Fruit fly (Drosophila melanogaster) whole organism, embryonic: Measurements from ENCODE around the gene Atpalpha.

Experiments used
- Adf1 ChIP-seq: fragments of 200-800 bp; sonication (Bioruptor generic); IDR thresholded peaks from 2 replicates; pipeline ENCODE4 v1.3.6; 2022; ENCODE audit warnings: missing biosample characterization, missing genetic modification characterization
- Atf6 ChIP-seq: fragments of 200-800 bp; sonication (Bioruptor generic); IDR thresholded peaks from 2 replicates; pipeline ENCODE4 v1.3.6; 2022; ENCODE audit warnings: missing biosample characterization, missing genetic modification characterization
- CG11560 ChIP-seq: fragments of 200-800 bp; sonication (Bioruptor generic); IDR thresholded peaks from 3 replicates; pipeline ENCODE4 v1.3.6; 2022; ENCODE audit warnings: missing biosample characterization, missing genetic modification characterization
- CG12659 ChIP-seq: fragments of 200-800 bp; sonication (Bioruptor generic); optimal IDR thresholded peaks from 3 replicates; lab custom pipeline; 2017; ENCODE audit warnings: mild to moderate bottlenecking, missing biosample characterization, missing genetic modification reagents, missing genetic modification characterization
- CG14014 ChIP-seq: fragments of 200-800 bp; sonication (Bioruptor generic); IDR thresholded peaks from 2 replicates; pipeline ENCODE4 v1.3.6; 2022; ENCODE audit warnings: missing biosample characterization, missing genetic modification characterization
- CG14710 ChIP-seq: fragments of 200-800 bp; sonication (Bioruptor generic); optimal IDR thresholded peaks from 3 replicates; lab custom pipeline; 2019; ENCODE audit warnings: missing biosample characterization, mild to moderate bottlenecking, missing genetic modification characterization, moderate library complexity
- CG14860 ChIP-seq: fragments of 200-800 bp; sonication (Bioruptor generic); IDR thresholded peaks from 3 replicates; pipeline ENCODE4 v1.3.6; 2022; ENCODE audit warnings: missing biosample characterization, missing genetic modification characterization; ENCODE audit not compliant: partially characterized antibody
- CG2129 ChIP-seq: fragments of 200-800 bp; sonication (Bioruptor generic); IDR thresholded peaks from 2 replicates; pipeline ENCODE4 v1.3.6; 2022; ENCODE audit warnings: missing biosample characterization, missing genetic modification characterization; ENCODE audit not compliant: partially characterized antibody
- CG2712 ChIP-seq: fragments of 200-800 bp; optimal IDR thresholded peaks from 3 replicates; lab custom pipeline; 2019; ENCODE audit warnings: missing biosample characterization, mild to moderate bottlenecking, missing genetic modification characterization, moderate library complexity
- CG33213 ChIP-seq: fragments of 200-800 bp; sonication (Bioruptor generic); optimal IDR thresholded peaks from 3 replicates; lab custom pipeline; 2016; ENCODE audit warnings: missing biosample characterization, missing genetic modification characterization
- CG42726 ChIP-seq: fragments of 200-800 bp; sonication (Bioruptor generic); IDR thresholded peaks from 2 replicates; pipeline ENCODE4 v1.3.6; 2022; ENCODE audit warnings: missing biosample characterization, missing genetic modification characterization; ENCODE audit not compliant: partially characterized antibody
- CG7556 ChIP-seq: fragments of 200-800 bp; sonication (Bioruptor generic); optimal IDR thresholded peaks from 2 replicates; lab custom pipeline; 2017; ENCODE audit warnings: missing biosample characterization, mild to moderate bottlenecking, missing genetic modification characterization
- CG7928 ChIP-seq: fragments of 200-800 bp; sonication (Bioruptor generic); optimal IDR thresholded peaks from 2 replicates; lab custom pipeline; 2017; ENCODE audit warnings: missing biosample characterization, mild to moderate bottlenecking, missing genetic modification characterization
- CG7963 ChIP-seq: fragments of 200-800 bp; sonication (Bioruptor generic); IDR thresholded peaks from 3 replicates; pipeline ENCODE4 v1.3.6; 2022; ENCODE audit warnings: missing biosample characterization, missing genetic modification characterization; ENCODE audit not compliant: partially characterized antibody
- CG8924 ChIP-seq: fragments of 200-800 bp; optimal IDR thresholded peaks from 3 replicates; lab custom pipeline; 2019; ENCODE audit warnings: missing biosample characterization, mild to moderate bottlenecking, missing genetic modification characterization, moderate library complexity
- CG9932 ChIP-seq: fragments of 200-800 bp; sonication (Bioruptor generic); IDR thresholded peaks from 2 replicates; pipeline ENCODE4 v1.3.6; 2022; ENCODE audit warnings: missing biosample characterization, missing genetic modification characterization
- D19A ChIP-seq: fragments of 200-800 bp; optimal IDR thresholded peaks from 3 replicates; lab custom pipeline; 2019; ENCODE audit warnings: missing biosample characterization, mild to moderate bottlenecking, missing genetic modification characterization, moderate library complexity
- Dbx ChIP-seq: fragments of 200-800 bp; sonication (Bioruptor generic); IDR thresholded peaks from 3 replicates; pipeline ENCODE4 v1.3.6; 2022; ENCODE audit warnings: missing biosample characterization, missing genetic modification characterization
- Dek ChIP-seq: fragments of 200-800 bp; sonication (Bioruptor generic); optimal IDR thresholded peaks from 3 replicates; lab custom pipeline; 2019; ENCODE audit warnings: missing biosample characterization, mild to moderate bottlenecking, missing genetic modification characterization, moderate library complexity
- Dp ChIP-seq: fragments of 200-800 bp; sonication (Bioruptor generic); optimal IDR thresholded peaks from 2 replicates; lab custom pipeline; 2018; ENCODE audit warnings: missing biosample characterization, mild to moderate bottlenecking, missing genetic modification characterization, moderate library complexity
- Ets97D ChIP-seq: fragments of 200-800 bp; sonication (Bioruptor generic); optimal IDR thresholded peaks from 3 replicates; lab custom pipeline; 2016; ENCODE audit warnings: missing biosample characterization, missing genetic modification characterization
- Fer1 ChIP-seq: fragments of 200-800 bp; sonication (Bioruptor generic); optimal IDR thresholded peaks from 2 replicates; lab custom pipeline; 2017; ENCODE audit warnings: missing biosample characterization, mild to moderate bottlenecking, missing genetic modification characterization
- HLH4C ChIP-seq: fragments of 200-800 bp; sonication (Bioruptor generic); IDR thresholded peaks from 3 replicates; pipeline ENCODE4 v1.3.6; 2022; ENCODE audit warnings: missing biosample characterization, missing genetic modification characterization; ENCODE audit not compliant: partially characterized antibody
- Hmr ChIP-seq: fragments of 200-800 bp; sonication (Bioruptor generic); optimal IDR thresholded peaks from 3 replicates; lab custom pipeline; 2017; ENCODE audit warnings: mild to moderate bottlenecking, missing biosample characterization, missing genetic modification reagents, missing genetic modification characterization
- NFAT ChIP-seq: fragments of 200-800 bp; sonication (Bioruptor generic); IDR thresholded peaks from 2 replicates; pipeline ENCODE4 v1.3.6; 2022; ENCODE audit warnings: missing biosample characterization, missing genetic modification characterization
- Neu2 ChIP-seq: fragments of 200-800 bp; sonication (Bioruptor generic); optimal IDR thresholded peaks from 3 replicates; lab custom pipeline; 2016; ENCODE audit warnings: missing biosample characterization, missing genetic modification characterization, borderline replicate concordance
- Pdp1 ChIP-seq, 2 experiments: fragments of 200-800 bp; sonication (Bioruptor generic); optimal IDR thresholded peaks; 3 replicates each; lab custom pipeline; 2016; ENCODE audit warnings: missing biosample characterization in 2 of 2, missing genetic modification characterization in 2 of 2, mild to moderate bottlenecking in 1 of 2, moderate library complexity in 1 of 2
- Scr ChIP-seq: fragments of 200-800 bp; sonication (Bioruptor generic); IDR thresholded peaks from 2 replicates; pipeline ENCODE4 v1.3.6; 2022; ENCODE audit warnings: missing biosample characterization, missing genetic modification characterization; ENCODE audit not compliant: partially characterized antibody
- Xbp1 ChIP-seq: fragments of 200-800 bp; sonication (Bioruptor generic); optimal IDR thresholded peaks from 3 replicates; lab custom pipeline; 2016; ENCODE audit warnings: missing biosample characterization, mild to moderate bottlenecking, missing genetic modification characterization
- ato ChIP-seq: fragments of 200-800 bp; sonication (Bioruptor generic); IDR thresholded peaks from 2 replicates; pipeline ENCODE4 v1.3.6; 2022; ENCODE audit warnings: missing biosample characterization, missing genetic modification characterization; ENCODE audit not compliant: partially characterized antibody
- chinmo ChIP-seq: fragments of 200-800 bp; sonication (Bioruptor generic); IDR thresholded peaks from 4 replicates; pipeline ENCODE4 v1.3.6; 2022; ENCODE audit warnings: missing biosample characterization, missing genetic modification characterization; ENCODE audit not compliant: partially characterized antibody
- gfzf ChIP-seq: fragments of 200-800 bp; sonication (Bioruptor generic); optimal IDR thresholded peaks from 2 replicates; lab custom pipeline; 2016; ENCODE audit warnings: missing biosample characterization, mild to moderate bottlenecking, missing genetic modification characterization, moderate library complexity
- her ChIP-seq: fragments of 200-800 bp; sonication (Bioruptor generic); optimal IDR thresholded peaks from 2 replicates; lab custom pipeline; 2016; ENCODE audit warnings: missing biosample characterization, missing genetic modification characterization
- inv ChIP-seq: fragments of 200-800 bp; sonication (Bioruptor generic); IDR thresholded peaks from 2 replicates; pipeline ENCODE4 v1.3.6; 2022; ENCODE audit warnings: missing biosample characterization, missing genetic modification characterization; ENCODE audit not compliant: partially characterized antibody
- kni ChIP-seq: fragments of 200-800 bp; sonication (Bioruptor generic); optimal IDR thresholded peaks from 3 replicates; lab custom pipeline; 2017; ENCODE audit warnings: mild to moderate bottlenecking, missing biosample characterization, missing genetic modification reagents, missing genetic modification characterization
- mirr ChIP-seq: fragments of 200-800 bp; sonication (Bioruptor generic); optimal IDR thresholded peaks from 3 replicates; lab custom pipeline; 2018; ENCODE audit warnings: missing biosample characterization, mild to moderate bottlenecking, missing genetic modification characterization
- pan ChIP-seq, 4 experiments: fragments of >200 bp in 3 of 4; fragments of 200-800 bp in 1 of 4; sonication (Bioruptor generic) in 1 of 4; optimal IDR thresholded peaks in 3 of 4; IDR thresholded peaks in 1 of 4; 2 replicates each; pipeline versions ENCODE4 v1.3.6 to Lab custom; 2017 to 2022; ENCODE audit warnings: missing biosample characterization in 2 of 4, missing genetic modification characterization in 2 of 4, mixed read lengths in 1 of 4
- pzg ChIP-seq: fragments of 200-800 bp; sonication (Bioruptor generic); optimal IDR thresholded peaks from 3 replicates; lab custom pipeline; 2018; ENCODE audit warnings: missing biosample characterization, mild to moderate bottlenecking, missing genetic modification characterization, moderate library complexity
- ro ChIP-seq: fragments of 200-800 bp; sonication (Bioruptor generic); IDR thresholded peaks from 2 replicates; pipeline ENCODE4 v1.3.6; 2022; ENCODE audit warnings: missing biosample characterization, missing genetic modification characterization
- sd ChIP-seq: fragments of 200-800 bp; sonication (Bioruptor generic); optimal IDR thresholded peaks from 3 replicates; lab custom pipeline; 2018; ENCODE audit warnings: missing biosample characterization, mild to moderate bottlenecking, missing genetic modification characterization, moderate library complexity
- sens ChIP-seq: fragments of 200-800 bp; sonication (Bioruptor generic); peaks from one replicate; lab custom pipeline; 2016; ENCODE audit warnings: missing biosample characterization, missing genetic modification characterization
- stwl ChIP-seq: fragments of 200-800 bp; sonication (Bioruptor generic); optimal IDR thresholded peaks from 3 replicates; lab custom pipeline; 2018; ENCODE audit warnings: missing biosample characterization, mild to moderate bottlenecking, missing genetic modification characterization, moderate library complexity
- trem ChIP-seq: fragments of 200-800 bp; optimal IDR thresholded peaks from 3 replicates; lab custom pipeline; 2019; ENCODE audit warnings: missing biosample characterization, mild to moderate bottlenecking, missing genetic modification characterization, moderate library complexity
- vnd ChIP-seq: fragments of 200-800 bp; sonication (Bioruptor generic); IDR thresholded peaks from 3 replicates; pipeline ENCODE4 v1.3.6; 2022; ENCODE audit warnings: missing biosample characterization, missing genetic modification characterization; ENCODE audit not compliant: partially characterized antibody
- z ChIP-seq: fragments of 200-800 bp; sonication (Bioruptor generic); IDR thresholded peaks from 3 replicates; pipeline ENCODE4 v1.3.6; 2022; ENCODE audit warnings: missing biosample characterization, missing genetic modification characterization
- zen ChIP-seq: fragments of 200-800 bp; sonication (Bioruptor generic); optimal IDR thresholded peaks from 3 replicates; lab custom pipeline; 2018; ENCODE audit warnings: missing biosample characterization, mild to moderate bottlenecking, missing genetic modification characterization, moderate library complexity

Atpalpha gene

dm6 chr3R:20948448-20949174 lies at the start of gene Atpalpha (continued):
- no peak for TF ChIP-seq pan (optimal IDR thresholded peaks at IDR 0.05; lab: Kevin White, UChicago)
- TF ChIP-seq pan (GFP tag; optimal IDR thresholded peaks at IDR 0.05 in 1 of 2, IDR thresholded peaks at IDR 0.05 in 1 of 2): no peak
- TF ChIP-seq CG2129: peak; percentile 87
- peak; percentile 18 for TF ChIP-seq sens (GFP tag; lab: Kevin White, UChicago)
- peak; percentile 10 for TF ChIP-seq gfzf (GFP tag; lab: Kevin White, UChicago)
- peak; percentile 99 for TF ChIP-seq CG11560 (tag; lab: Robert Waterston, UW)
- peak; percentile 53 for TF ChIP-seq Ets97D (GFP tag; lab: Kevin White, UChicago)
- peak; percentile 60 for TF ChIP-seq trem (tag; lab: Kevin White, UChicago)
- TF ChIP-seq CG8924 (tag; lab: Kevin White, UChicago): peak; percentile 68
- peak; percentile 33 for TF ChIP-seq CG33213 (GFP tag; lab: Kevin White, UChicago)
- peak; percentile 40; the same call in 1 of the 2 replicates for TF ChIP-seq NFAT (GFP tag; lab: Robert Waterston, UW)
- peak; percentile 33 for TF ChIP-seq Fer1 (GFP tag; lab: Kevin White, UChicago)
- TF ChIP-seq CG14710 (tag; lab: Kevin White, UChicago): peak; percentile 62
- TF ChIP-seq CG14014 (GFP tag; lab: Robert Waterston, UW): 0 out of 2 replicates have a peak, but pooled peaks have one; percentile 6
- TF ChIP-seq mirr (GFP tag; lab: Kevin White, UChicago): peak; percentile 8
- no peak for TF ChIP-seq Atf6 (GFP tag; lab: Robert Waterston, UW)
- peak; percentile 39 for TF ChIP-seq zen (tag; lab: Kevin White, UChicago)
- peak; percentile 28 for TF ChIP-seq Dp
- TF ChIP-seq CG12659 (GFP tag; lab: Kevin White, UChicago): peak; percentile 74
- peak in 1 of 2 experiments; percentile 43 for TF ChIP-seq Pdp1 (GFP tag; optimal IDR thresholded peaks at IDR 0.05; lab: Kevin White, UChicago)
- TF ChIP-seq sd (tag; lab: Kevin White, UChicago): peak; percentile 33
- TF ChIP-seq stwl (tag; lab: Kevin White, UChicago): peak; percentile 84
- peak; percentile 11 for TF ChIP-seq CG7556 (GFP tag; lab: Kevin White, UChicago)
- TF ChIP-seq CG7928 (GFP tag; lab: Kevin White, UChicago): peak; percentile 84
- peak; percentile 96 for TF ChIP-seq Scr (GFP tag; lab: Robert Waterston, UW)
- peak; percentile 26; the same call in 1 of the 2 replicates for TF ChIP-seq Adf1 (GFP tag; lab: Robert Waterston, UW)
- TF ChIP-seq Hmr (GFP tag; lab: Kevin White, UChicago): no peak
- peak; percentile 48 for TF ChIP-seq kni (GFP tag; lab: Kevin White, UChicago)
- TF ChIP-seq ro: no peak
- TF ChIP-seq CG2712: peak; percentile 32
- TF ChIP-seq her (GFP tag; lab: Kevin White, UChicago): no peak
- TF ChIP-seq CG42726 (GFP tag; lab: Robert Waterston, UW): peak; percentile 87; the same call in 1 of the 2 replicates
- TF ChIP-seq pzg (GFP tag; lab: Kevin White, UChicago): peak; percentile 68
- TF ChIP-seq inv: peak; percentile 87
- peak; percentile 92 for TF ChIP-seq vnd (GFP tag; lab: Robert Waterston, UW)
- TF ChIP-seq Neu2 (GFP tag; lab: Kevin White, UChicago): peak; percentile 85
- TF ChIP-seq CG14860 (GFP tag; lab: Robert Waterston, UW): peak; percentile 94
- peak; percentile 97 for TF ChIP-seq CG7963 (GFP tag; lab: Robert Waterston, UW)
- TF ChIP-seq Dbx (GFP tag; lab: Robert Waterston, UW): peak; percentile 30; the same call in 1 of the 3 replicates
- peak; percentile 53 for TF ChIP-seq CG9932 (GFP tag; lab: Robert Waterston, UW)
- TF ChIP-seq ato (GFP tag; lab: Robert Waterston, UW): peak; percentile 97
- 0 out of 3 replicates have a peak, but pooled peaks have one; percentile 52 for TF ChIP-seq z (GFP tag; lab: Robert Waterston, UW)
- peak; percentile 98 for TF ChIP-seq HLH4C
- peak; percentile 53 for TF ChIP-seq Dek
- peak; percentile 40 for TF ChIP-seq D19A (tag; lab: Kevin White, UChicago)
- TF ChIP-seq chinmo (GFP tag; lab: Robert Waterston, UW): peak; percentile 96
- peak; percentile 7 for TF ChIP-seq Xbp1
